Fruit fly (Drosophila melanogaster) Kc167 (cell line): Measurements from ENCODE around the gene Acp63F.

ENCODE experiments used
- Sin3A ChIP-seq: fragments of >200 bp; optimal IDR thresholded peaks from 2 replicates; lab custom pipeline; 2018; ENCODE audit warnings: missing external identifiers
- h ChIP-seq: fragments of >200 bp; optimal IDR thresholded peaks from 3 replicates; lab custom pipeline; 2018; ENCODE audit warnings: missing external identifiers
- psq ChIP-seq: fragments of >200 bp; optimal IDR thresholded peaks from 2 replicates; lab custom pipeline; 2017; ENCODE audit warnings: missing external identifiers
- ttk ChIP-seq: sonication (Bioruptor generic); optimal IDR thresholded peaks from 2 replicates; lab custom pipeline; 2017; ENCODE audit warnings: missing external identifiers

DNA sequence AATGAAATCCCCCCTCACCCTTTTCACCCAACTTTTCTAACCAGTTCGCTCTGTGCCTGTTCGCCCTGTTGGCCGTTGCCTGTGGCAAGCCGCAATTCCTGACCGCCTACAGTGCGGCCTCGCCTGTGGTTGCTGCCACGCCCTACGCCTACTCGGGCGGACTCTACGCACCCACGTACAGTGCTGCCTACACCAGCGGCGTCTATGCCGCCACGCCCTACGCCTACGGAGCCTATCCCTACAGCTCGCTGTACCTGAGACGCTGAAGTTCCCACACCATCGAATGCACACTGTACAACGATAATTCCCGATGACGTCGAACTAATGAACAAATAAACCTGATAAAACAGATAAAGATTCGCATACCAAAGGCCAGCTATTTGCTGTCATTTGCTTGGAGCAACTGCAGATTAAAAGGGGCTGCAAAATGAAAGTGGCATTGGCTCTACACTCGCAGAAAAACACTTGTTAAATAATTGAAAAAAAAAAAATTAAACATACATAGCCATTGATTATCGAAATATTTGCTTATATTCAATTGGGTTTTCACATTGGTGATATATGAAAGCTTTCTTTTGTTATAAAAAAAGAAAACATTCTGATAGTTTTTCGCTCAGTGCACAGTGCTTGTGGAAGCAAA, 25.0 kb downstream of the Acp63F start:
- TF ChIP-seq psq (lab: Kevin White, UChicago) (no peak), Sin3A (no peak), h (no peak), ttk (lab: Kevin White, UChicago) (no peak)
